Worm (Caenorhabditis elegans) whole organism, L1 larva: ENCODE data around the gene F18E2.15.

ENCODE experiments used
- lsy-2 ChIP-seq, 2 experiments: fragments of 150-350 bp; optimal IDR thresholded peaks; 2 replicates each; lab custom pipeline; 2014; ENCODE audit warnings: missing biosample characterization in 2 of 2, missing genetic modification characterization in 2 of 2
- nhr-20 ChIP-seq: sonication (generic microtip); optimal IDR thresholded peaks from 2 replicates; lab custom pipeline; 2016; ENCODE audit warnings: mild to moderate bottlenecking, missing genetic modification characterization, missing compliant biosample characterization

DNA sequence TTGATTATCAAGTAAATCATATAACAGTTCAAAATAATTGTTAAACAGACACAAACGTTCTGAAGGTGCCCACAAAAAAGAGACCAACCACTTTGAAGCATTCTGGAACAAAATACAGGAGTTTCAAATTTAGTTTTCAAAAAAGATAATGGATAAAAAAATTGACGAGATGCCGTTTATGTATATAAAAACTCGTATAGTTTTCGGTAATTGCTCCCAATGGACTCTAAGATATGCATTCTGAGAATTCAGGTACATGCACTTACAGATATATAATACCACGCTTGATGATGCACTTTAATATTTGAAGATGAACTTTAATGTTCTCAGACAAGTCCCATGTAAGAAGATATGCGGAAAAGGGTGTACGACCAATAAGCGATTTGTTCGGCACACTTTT lies 42.2 kb downstream of the F18E2.15 start, which contains the start of gene str-181:
- TF ChIP-seq nhr-20 (tag; lab: Kevin White, UChicago) = no peak
- TF ChIP-seq lsy-2 (tag; optimal IDR thresholded peaks at IDR 0.05; lab: Kevin White, UChicago) = no peak
